Fruit fly (Drosophila melanogaster) whole organism, embryonic: ENCODE results near the gene CG13359.

Experiments used
- BEAF-32 ChIP-seq: fragments of 200-800 bp; sonication (Bioruptor generic); optimal IDR thresholded peaks from 3 replicates; lab custom pipeline; 2017; ENCODE audit warnings: missing biosample characterization, missing genetic modification characterization, mild to moderate bottlenecking, moderate library complexity, missing genetic modification reagents
- Bgb ChIP-seq: fragments of 200-800 bp; sonication (Bioruptor generic); IDR thresholded peaks from 2 replicates; pipeline ENCODE4 v1.3.6; 2022; ENCODE audit warnings: missing biosample characterization, missing genetic modification characterization; ENCODE audit not compliant: partially characterized antibody
- BtbVII ChIP-seq: fragments of 200-800 bp; sonication (Bioruptor generic); optimal IDR thresholded peaks from 3 replicates; lab custom pipeline; 2017; ENCODE audit warnings: missing biosample characterization, mild to moderate bottlenecking, missing genetic modification characterization
- C15 ChIP-seq: fragments of 200-800 bp; sonication (Bioruptor generic); IDR thresholded peaks from 3 replicates; pipeline ENCODE4 v1.3.6; 2022; ENCODE audit warnings: missing biosample characterization, missing genetic modification characterization
- CG10267 ChIP-seq: fragments of 200-800 bp; sonication (Bioruptor generic); optimal IDR thresholded peaks from 2 replicates; lab custom pipeline; 2018; ENCODE audit warnings: missing biosample characterization, mild to moderate bottlenecking, missing genetic modification characterization, moderate library complexity
- CG10979 ChIP-seq: fragments of 200-800 bp; sonication (Bioruptor generic); optimal IDR thresholded peaks from 2 replicates; lab custom pipeline; 2018; ENCODE audit warnings: missing biosample characterization, mild to moderate bottlenecking, missing genetic modification characterization, moderate library complexity
- CG11085 ChIP-seq: fragments of 200-800 bp; sonication (Bioruptor generic); IDR thresholded peaks from 2 replicates; pipeline ENCODE4 v1.3.6; 2022; ENCODE audit warnings: missing biosample characterization, missing genetic modification characterization
- CG13894 ChIP-seq: fragments of 200-800 bp; sonication (Bioruptor generic); optimal IDR thresholded peaks from 3 replicates; lab custom pipeline; 2018; ENCODE audit warnings: missing biosample characterization, mild to moderate bottlenecking, missing genetic modification characterization, moderate library complexity
- CG14014 ChIP-seq: fragments of 200-800 bp; sonication (Bioruptor generic); IDR thresholded peaks from 2 replicates; pipeline ENCODE4 v1.3.6; 2022; ENCODE audit warnings: missing biosample characterization, missing genetic modification characterization
- CG14441 ChIP-seq: fragments of 200-800 bp; sonication (Bioruptor generic); IDR thresholded peaks from 2 replicates; pipeline ENCODE4 v1.3.6; 2022; ENCODE audit warnings: missing biosample characterization, missing genetic modification characterization
- CG15479 ChIP-seq: fragments of 200-800 bp; sonication (Bioruptor generic); optimal IDR thresholded peaks from 3 replicates; lab custom pipeline; 2019; ENCODE audit warnings: missing biosample characterization, mild to moderate bottlenecking, missing genetic modification characterization, moderate library complexity
- CG1603 ChIP-seq: fragments of 200-800 bp; sonication (Bioruptor generic); optimal IDR thresholded peaks from 2 replicates; lab custom pipeline; 2019; ENCODE audit warnings: missing biosample characterization, mild to moderate bottlenecking, missing genetic modification characterization, moderate library complexity
- CG16779 ChIP-seq: fragments of 200-800 bp; sonication (Bioruptor generic); IDR thresholded peaks from 2 replicates; pipeline ENCODE4 v1.3.6; 2022; ENCODE audit warnings: missing biosample characterization, missing genetic modification characterization
- CG16813 ChIP-seq: fragments of 200-800 bp; sonication (Bioruptor generic); IDR thresholded peaks from 3 replicates; pipeline ENCODE4 v1.3.6; 2022; ENCODE audit warnings: missing biosample characterization, missing genetic modification characterization; ENCODE audit not compliant: partially characterized antibody
- CG17385 ChIP-seq: fragments of 200-800 bp; sonication (Bioruptor generic); optimal IDR thresholded peaks from 3 replicates; lab custom pipeline; 2018; ENCODE audit warnings: missing biosample characterization, mild to moderate bottlenecking, missing genetic modification characterization
- CG2712 ChIP-seq: fragments of 200-800 bp; optimal IDR thresholded peaks from 3 replicates; lab custom pipeline; 2019; ENCODE audit warnings: missing biosample characterization, mild to moderate bottlenecking, missing genetic modification characterization, moderate library complexity
- CG3995 ChIP-seq: fragments of 200-800 bp; sonication (Bioruptor generic); optimal IDR thresholded peaks from 3 replicates; lab custom pipeline; 2016; ENCODE audit warnings: missing biosample characterization, missing genetic modification characterization
- CG4617 ChIP-seq: fragments of 200-800 bp; sonication (Bioruptor generic); optimal IDR thresholded peaks from 3 replicates; lab custom pipeline; 2016; ENCODE audit warnings: missing biosample characterization, missing genetic modification characterization, borderline replicate concordance
- CG6254 ChIP-seq: fragments of 200-800 bp; sonication (Bioruptor generic); optimal IDR thresholded peaks from 3 replicates; lab custom pipeline; 2017; ENCODE audit warnings: mild to moderate bottlenecking, missing biosample characterization, missing genetic modification reagents, missing genetic modification characterization
- CG7987 ChIP-seq: fragments of 200-800 bp; sonication (Bioruptor generic); optimal IDR thresholded peaks from 2 replicates; lab custom pipeline; 2018; ENCODE audit warnings: missing biosample characterization, mild to moderate bottlenecking, missing genetic modification characterization, moderate library complexity
- CG9437 ChIP-seq: fragments of 200-800 bp; sonication (Bioruptor generic); optimal IDR thresholded peaks from 2 replicates; lab custom pipeline; 2018; ENCODE audit warnings: missing biosample characterization, mild to moderate bottlenecking, missing genetic modification characterization
- CG9727 ChIP-seq: fragments of 200-800 bp; sonication (Bioruptor generic); optimal IDR thresholded peaks from 3 replicates; lab custom pipeline; 2017; ENCODE audit warnings: missing biosample characterization, mild to moderate bottlenecking, missing genetic modification characterization
- CG9817 ChIP-seq: fragments of 200-800 bp; sonication (Bioruptor generic); optimal IDR thresholded peaks from 2 replicates; lab custom pipeline; 2018; ENCODE audit warnings: missing biosample characterization, mild to moderate bottlenecking, missing genetic modification characterization, moderate library complexity
- Dek ChIP-seq: fragments of 200-800 bp; sonication (Bioruptor generic); optimal IDR thresholded peaks from 3 replicates; lab custom pipeline; 2019; ENCODE audit warnings: missing biosample characterization, mild to moderate bottlenecking, missing genetic modification characterization, moderate library complexity
- E2f2 ChIP-seq: fragments of 200-800 bp; sonication (Bioruptor generic); IDR thresholded peaks from 2 replicates; pipeline ENCODE4 v1.3.6; 2022; ENCODE audit warnings: missing biosample characterization, missing genetic modification characterization
- Ets65A ChIP-seq: fragments of 200-800 bp; sonication (Bioruptor generic); peaks from one replicate; lab custom pipeline; 2016; ENCODE audit warnings: missing biosample characterization, missing genetic modification characterization
- H2.0 ChIP-seq: fragments of 200-800 bp; sonication (Bioruptor generic); IDR thresholded peaks from 2 replicates; pipeline ENCODE4 v1.3.6; 2022; ENCODE audit warnings: missing biosample characterization, missing genetic modification characterization
- Hmr ChIP-seq: fragments of 200-800 bp; sonication (Bioruptor generic); optimal IDR thresholded peaks from 3 replicates; lab custom pipeline; 2017; ENCODE audit warnings: mild to moderate bottlenecking, missing biosample characterization, missing genetic modification reagents, missing genetic modification characterization
- NfI ChIP-seq: fragments of 200-800 bp; sonication (Bioruptor generic); optimal IDR thresholded peaks from 3 replicates; lab custom pipeline; 2018; ENCODE audit warnings: missing biosample characterization, mild to moderate bottlenecking, missing genetic modification characterization, moderate library complexity
- PHDP ChIP-seq: fragments of 200-800 bp; sonication (Bioruptor generic); optimal IDR thresholded peaks from 3 replicates; lab custom pipeline; 2018; ENCODE audit warnings: missing biosample characterization, mild to moderate bottlenecking, missing genetic modification characterization, moderate library complexity
- Rfx ChIP-seq: fragments of 200-800 bp; sonication (Bioruptor generic); IDR thresholded peaks from 2 replicates; pipeline ENCODE4 v1.3.6; 2022; ENCODE audit warnings: missing biosample characterization, missing genetic modification characterization
- Xbp1 ChIP-seq: fragments of 200-800 bp; sonication (Bioruptor generic); optimal IDR thresholded peaks from 3 replicates; lab custom pipeline; 2016; ENCODE audit warnings: missing biosample characterization, mild to moderate bottlenecking, missing genetic modification characterization
- abd-A ChIP-seq: fragments of 200-800 bp; sonication (Bioruptor generic); optimal IDR thresholded peaks from 3 replicates; lab custom pipeline; 2019; ENCODE audit warnings: missing biosample characterization, mild to moderate bottlenecking, missing genetic modification characterization, moderate library complexity
- ato ChIP-seq: fragments of 200-800 bp; sonication (Bioruptor generic); IDR thresholded peaks from 2 replicates; pipeline ENCODE4 v1.3.6; 2022; ENCODE audit warnings: missing biosample characterization, missing genetic modification characterization; ENCODE audit not compliant: partially characterized antibody
- cas ChIP-seq: fragments of 200-800 bp; sonication (Bioruptor generic); IDR thresholded peaks from 2 replicates; pipeline ENCODE4 v1.3.6; 2022; ENCODE audit warnings: missing biosample characterization, missing genetic modification characterization
- chif ChIP-seq, 2 experiments: fragments of 200-800 bp; sonication (Bioruptor generic); optimal IDR thresholded peaks; 3 replicates each; lab custom pipeline; 2016; ENCODE audit warnings: missing biosample characterization in 2 of 2, missing genetic modification characterization in 2 of 2
- chinmo ChIP-seq: fragments of 200-800 bp; sonication (Bioruptor generic); IDR thresholded peaks from 4 replicates; pipeline ENCODE4 v1.3.6; 2022; ENCODE audit warnings: missing biosample characterization, missing genetic modification characterization; ENCODE audit not compliant: partially characterized antibody
- chm ChIP-seq: fragments of 200-800 bp; sonication (Bioruptor generic); IDR thresholded peaks from 2 replicates; pipeline ENCODE4 v1.3.6; 2022; ENCODE audit warnings: missing biosample characterization, missing genetic modification characterization
- gro ChIP-seq: fragments of 200-800 bp; sonication (Bioruptor generic); optimal IDR thresholded peaks from 2 replicates; lab custom pipeline; 2016; ENCODE audit warnings: missing biosample characterization, missing genetic modification characterization
- oc ChIP-seq: fragments of 200-800 bp; sonication (Bioruptor generic); optimal IDR thresholded peaks from 2 replicates; lab custom pipeline; 2018; ENCODE audit warnings: missing biosample characterization, mild to moderate bottlenecking, missing genetic modification characterization, moderate library complexity
- prd ChIP-seq, 3 experiments: fragments of >200 bp in 2 of 3; fragments of 200-800 bp in 1 of 3; sonication (Bioruptor generic) in 1 of 3; optimal IDR thresholded peaks in 2 of 3; IDR thresholded peaks in 1 of 3; 2 replicates in 2 of 3; 3 replicates in 1 of 3; pipeline versions ENCODE4 v1.3.6 to Lab custom; 2017 to 2022; ENCODE audit warnings: missing biosample characterization in 1 of 3, missing genetic modification characterization in 1 of 3
- repo ChIP-seq: fragments of 200-800 bp; sonication (Bioruptor generic); optimal IDR thresholded peaks from 2 replicates; lab custom pipeline; 2016; ENCODE audit warnings: missing biosample characterization, missing genetic modification characterization
- seq ChIP-seq: fragments of 200-800 bp; sonication (Bioruptor generic); IDR thresholded peaks from 2 replicates; pipeline ENCODE4 v1.3.6; 2022; ENCODE audit warnings: missing biosample characterization, missing genetic modification characterization
- slou ChIP-seq: fragments of 200-800 bp; sonication (Bioruptor generic); optimal IDR thresholded peaks from 3 replicates; lab custom pipeline; 2016; ENCODE audit warnings: missing biosample characterization, missing genetic modification characterization
- sr ChIP-seq: fragments of 200-800 bp; sonication (Bioruptor generic); IDR thresholded peaks from 3 replicates; pipeline ENCODE4 v1.3.6; 2022; ENCODE audit warnings: missing biosample characterization, missing genetic modification characterization
- stc ChIP-seq: fragments of 200-800 bp; sonication (Bioruptor generic); IDR thresholded peaks from 2 replicates; pipeline ENCODE4 v1.3.6; 2022; ENCODE audit warnings: missing biosample characterization, missing genetic modification characterization
- sug ChIP-seq: fragments of 200-800 bp; optimal IDR thresholded peaks from 2 replicates; lab custom pipeline; 2019; ENCODE audit warnings: missing biosample characterization, mild to moderate bottlenecking, missing genetic modification characterization, moderate library complexity
- vvl ChIP-seq: fragments of 200-800 bp; sonication (Bioruptor generic); IDR thresholded peaks from 2 replicates; pipeline ENCODE4 v1.3.6; 2022; ENCODE audit warnings: missing biosample characterization, missing genetic modification characterization

CG13359 gene

DNA sequence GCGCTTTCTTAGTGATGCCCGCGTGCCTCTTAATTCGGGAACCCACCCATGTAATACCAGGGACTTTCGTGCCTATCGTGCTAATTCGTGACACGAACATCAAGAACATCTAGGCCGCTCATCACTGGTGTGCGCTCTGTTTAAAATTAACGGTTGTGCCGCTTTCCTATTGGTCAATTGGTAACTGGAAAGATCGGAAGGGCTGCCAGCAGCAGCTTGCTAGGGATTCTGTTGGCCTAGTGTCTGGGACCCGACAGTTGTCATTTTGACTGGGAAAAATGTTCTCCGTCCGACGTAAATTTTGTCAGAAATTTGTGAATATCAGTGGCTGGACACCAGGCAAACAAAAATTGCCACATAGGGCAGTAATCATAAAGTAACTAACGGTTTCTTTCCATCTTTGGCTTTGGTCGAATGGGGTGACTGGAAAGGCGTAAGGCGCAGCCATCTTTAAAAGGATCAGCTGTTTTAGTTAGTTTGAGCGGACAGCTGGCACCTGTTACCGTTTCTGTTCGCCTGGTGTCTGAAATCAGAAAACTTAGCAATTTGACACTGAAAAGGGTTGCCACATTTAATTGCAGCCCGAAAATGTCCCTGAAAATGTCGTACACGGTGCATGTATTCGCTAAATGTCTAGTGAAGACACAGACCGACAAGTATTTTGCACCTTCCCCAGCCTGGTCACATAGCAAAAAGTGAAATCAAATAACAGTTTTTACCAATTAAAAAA is 44.2 kb downstream of the CG13359 start, which contains the start of gene CG5273 (continued):
- TF ChIP-seq NfI (GFP tag; lab: Kevin White, UChicago) (peak; percentile 13), vvl (GFP tag; lab: Robert Waterston, UW) (peak; percentile 34), Rfx (GFP tag; lab: Robert Waterston, UW) (peak; percentile 66), seq (no peak), CG15479 (no peak), CG13894 (peak; percentile 63), chif (GFP tag; optimal IDR thresholded peaks at IDR 0.05; lab: Kevin White, UChicago) (no peak), CG2712 (peak; percentile 34), CG16813 (peak; percentile 94), Bgb (GFP tag; lab: Robert Waterston, UW) (peak; percentile 91), CG17385 (GFP tag; lab: Kevin White, UChicago) (no peak), chm (GFP tag; lab: Robert Waterston, UW) (peak; percentile 62; the same call in 1 of the 2 replicates), CG10979 (tag; lab: Kevin White, UChicago) (no peak), prd (optimal IDR thresholded peaks at IDR 0.05; lab: Kevin White, UChicago) (no peak), prd (GFP tag; IDR thresholded peaks at IDR 0.05; lab: Robert Waterston, UW) (peak; percentile 9; the same call in 1 of the 3 replicates), CG14014 (peak; percentile 25; the same call in 1 of the 2 replicates), CG7987 (GFP tag; lab: Kevin White, UChicago) (peak; percentile 53), E2f2 (GFP tag; lab: Robert Waterston, UW) (peak; percentile 51), H2.0 (GFP tag; lab: Robert Waterston, UW) (no peak), CG3995 (GFP tag; lab: Kevin White, UChicago) (peak; percentile 40), ato (GFP tag; lab: Robert Waterston, UW) (peak; percentile 95), BEAF-32 (GFP tag; lab: Kevin White, UChicago) (peak; percentile 86), CG11085 (GFP tag; lab: Robert Waterston, UW) (no peak), CG4617 (GFP tag; lab: Kevin White, UChicago) (peak; percentile 44), stc (0 out of 2 replicates have a peak, but pooled peaks have one; percentile 34), sug (tag; lab: Kevin White, UChicago) (peak; percentile 52), CG9817 (tag; lab: Kevin White, UChicago) (no peak), cas (GFP tag; lab: Robert Waterston, UW) (no peak), chinmo (GFP tag; lab: Robert Waterston, UW) (peak; percentile 95), PHDP (tag; lab: Kevin White, UChicago) (no peak), CG9727 (GFP tag; lab: Kevin White, UChicago) (peak; percentile 17), Hmr (GFP tag; lab: Kevin White, UChicago) (peak; percentile 78), CG9437 (no peak), CG14441 (no peak), CG10267 (peak; percentile 65), sr (GFP tag; lab: Robert Waterston, UW) (no peak), abd-A (peak; percentile 95), Dek (tag; lab: Kevin White, UChicago) (peak; percentile 56), repo (no peak), CG6254 (GFP tag; lab: Kevin White, UChicago) (peak; percentile 60), Xbp1 (GFP tag; lab: Kevin White, UChicago) (peak; percentile 25), CG1603 (tag; lab: Kevin White, UChicago) (peak; percentile 91), Ets65A (peak; percentile 28), slou (no peak), gro (GFP tag; lab: Kevin White, UChicago) (peak; percentile 60), oc (tag; lab: Kevin White, UChicago) (peak; percentile 11), C15 (no peak), CG16779 (0 out of 2 replicates have a peak, but pooled peaks have one; percentile 14), BtbVII (peak; percentile 4)
